Fruit fly (Drosophila melanogaster) Kc167 (cell line): Measurements from ENCODE around the gene CG43680.

ENCODE experiments used
- Myc ChIP-seq: fragments of >200 bp; optimal IDR thresholded peaks from 2 replicates; lab custom pipeline; 2017; ENCODE audit warnings: missing external identifiers
- Sin3A ChIP-seq: fragments of >200 bp; optimal IDR thresholded peaks from 2 replicates; lab custom pipeline; 2018; ENCODE audit warnings: missing external identifiers
- h ChIP-seq: fragments of >200 bp; optimal IDR thresholded peaks from 3 replicates; lab custom pipeline; 2018; ENCODE audit warnings: missing external identifiers
- insv ChIP-seq: fragments of >200 bp; optimal IDR thresholded peaks from 3 replicates; lab custom pipeline; 2018; ENCODE audit warnings: missing external identifiers
- psq ChIP-seq: fragments of >200 bp; optimal IDR thresholded peaks from 2 replicates; lab custom pipeline; 2017; ENCODE audit warnings: missing external identifiers
- ttk ChIP-seq: sonication (Bioruptor generic); optimal IDR thresholded peaks from 2 replicates; lab custom pipeline; 2017; ENCODE audit warnings: missing external identifiers

CG43680 gene

dm6 chr3L:15039510-15039909 lies 13.6 kb downstream of the CG43680 start:
- TF ChIP-seq Sin3A (lab: Kevin White, UChicago): no peak
- TF ChIP-seq Myc (lab: Kevin White, UChicago): no peak
- TF ChIP-seq psq: no peak
- no peak for TF ChIP-seq insv
- no peak for TF ChIP-seq ttk
- no peak for TF ChIP-seq h

- TF ChIP-seq Myc (lab: Kevin White, UChicago) (no peak), Sin3A (lab: Kevin White, UChicago) (no peak), ttk (no peak), insv (no peak), h (no peak), psq (no peak)
These were observed 17.6 kb downstream of the CG43680 start for dm6 chr3L:15035585-15035984.

dm6 chr3L:15034714-15035076 lies 18.5 kb downstream of the CG43680 start:
- TF ChIP-seq insv (no peak), Myc (lab: Kevin White, UChicago) (no peak), ttk (no peak)

- no peak for TF ChIP-seq h
- TF ChIP-seq psq: no peak
- TF ChIP-seq Sin3A (lab: Kevin White, UChicago): no peak
- no peak for TF ChIP-seq insv
- no peak for TF ChIP-seq Myc (lab: Kevin White, UChicago)
- TF ChIP-seq ttk: no peak
These were observed 19.0 kb downstream of the CG43680 start for dm6 chr3L:15034061-15034713.

- TF ChIP-seq h (no peak), Sin3A (lab: Kevin White, UChicago) (no peak), psq (no peak), insv (no peak), ttk (no peak), Myc (lab: Kevin White, UChicago) (no peak)
These were observed 21.4 kb downstream of the CG43680 start for dm6 chr3L:15031773-15032172.

- TF ChIP-seq ttk (no peak), insv (no peak), psq (no peak), h (no peak), Myc (lab: Kevin White, UChicago) (no peak), Sin3A (lab: Kevin White, UChicago) (no peak)
These were observed 30.0 kb downstream of the CG43680 start, which contains the start of gene CG32148 for dm6 chr3L:15023192-15023591. Gene CG32148 (plus strand): TSS chr3L:15023492.

- no peak for TF ChIP-seq ttk
- no peak for TF ChIP-seq insv
- no peak for TF ChIP-seq Sin3A (lab: Kevin White, UChicago)
- no peak for TF ChIP-seq psq
- no peak for TF ChIP-seq Myc (lab: Kevin White, UChicago)
- TF ChIP-seq h: no peak
These were observed 32.1 kb downstream of the CG43680 start for dm6 chr3L:15021008-15021407.

dm6 chr3L:15013957-15014692 lies 39.0 kb downstream of the CG43680 start, which contains the start of gene Reck:
Gene Reck (minus strand): TSS chr3L:15014062.
- no peak for TF ChIP-seq insv
- TF ChIP-seq Myc (lab: Kevin White, UChicago): no peak
- no peak for TF ChIP-seq psq
- TF ChIP-seq h: no peak
- no peak for TF ChIP-seq ttk
- no peak for TF ChIP-seq Sin3A (lab: Kevin White, UChicago)

dm6 chr3L:15013296-15013695 lies 39.9 kb downstream of the CG43680 start:
- no peak for TF ChIP-seq Sin3A (lab: Kevin White, UChicago)
- no peak for TF ChIP-seq h
- TF ChIP-seq psq: no peak
- no peak for TF ChIP-seq insv
- TF ChIP-seq Myc (lab: Kevin White, UChicago): no peak
- TF ChIP-seq ttk: no peak

- TF ChIP-seq psq (no peak), Myc (lab: Kevin White, UChicago) (no peak)
These were observed 41.4 kb downstream of the CG43680 start for dm6 chr3L:15011638-15012335.

- TF ChIP-seq Myc (lab: Kevin White, UChicago) (no peak), Sin3A (lab: Kevin White, UChicago) (no peak), psq (no peak), ttk (no peak), insv (no peak), h (no peak)
These were observed 42.0 kb downstream of the CG43680 start for dm6 chr3L:15011142-15011541.

- TF ChIP-seq insv: no peak
- TF ChIP-seq Myc (lab: Kevin White, UChicago): no peak
- no peak for TF ChIP-seq psq
- no peak for TF ChIP-seq Sin3A (lab: Kevin White, UChicago)
- TF ChIP-seq ttk: no peak
These were observed 42.5 kb downstream of the CG43680 start for dm6 chr3L:15010601-15011000.

dm6 chr3L:15009681-15010080 lies 43.5 kb downstream of the CG43680 start:
- TF ChIP-seq Myc (lab: Kevin White, UChicago): no peak
- TF ChIP-seq insv: no peak
